Fruit fly (Drosophila melanogaster) whole organism, pupa: ENCODE measurements around the gene CG13634.

Experiments
- CG10348 ChIP-seq: fragments of 200-800 bp; sonication (Bioruptor generic); IDR thresholded peaks from 2 replicates; pipeline ENCODE4 v1.3.6; 2022; ENCODE audit warnings: missing biosample characterization, missing genetic modification characterization
- CG12605 ChIP-seq: fragments of 200-800 bp; sonication (Bioruptor generic); IDR thresholded peaks from 2 replicates; pipeline ENCODE4 v1.3.6; 2022; ENCODE audit warnings: missing biosample characterization, missing genetic modification characterization
- CG13204 ChIP-seq: fragments of 200-800 bp; sonication (Bioruptor generic); optimal IDR thresholded peaks from 2 replicates; lab custom pipeline; 2018; ENCODE audit warnings: missing biosample characterization, mild to moderate bottlenecking, missing genetic modification characterization, moderate library complexity
- CG14655 ChIP-seq: fragments of 200-800 bp; sonication (Bioruptor generic); optimal IDR thresholded peaks from 3 replicates; lab custom pipeline; 2017; ENCODE audit warnings: mild to moderate bottlenecking, missing biosample characterization, missing genetic modification reagents, missing genetic modification characterization
- CG15710 ChIP-seq: fragments of 200-800 bp; sonication (Bioruptor generic); optimal IDR thresholded peaks from 2 replicates; lab custom pipeline; 2018; ENCODE audit warnings: missing biosample characterization, mild to moderate bottlenecking, missing genetic modification characterization, moderate library complexity
- CG17806 ChIP-seq: fragments of 200-800 bp; sonication (Bioruptor generic); optimal IDR thresholded peaks from 2 replicates; lab custom pipeline; 2018; ENCODE audit warnings: missing biosample characterization, mild to moderate bottlenecking, missing genetic modification characterization, moderate library complexity
- CG32121 ChIP-seq: fragments of 200-800 bp; sonication (Bioruptor generic); IDR thresholded peaks from 2 replicates; pipeline ENCODE4 v1.3.6; 2022; ENCODE audit warnings: missing biosample characterization, missing genetic modification characterization
- CG34367 ChIP-seq: fragments of 200-800 bp; sonication (Bioruptor generic); optimal IDR thresholded peaks from 2 replicates; lab custom pipeline; 2018; ENCODE audit warnings: missing biosample characterization, mild to moderate bottlenecking, missing genetic modification characterization
- CG4496 ChIP-seq: fragments of 200-800 bp; sonication (Bioruptor generic); IDR thresholded peaks from 3 replicates; pipeline ENCODE4 v1.3.6; 2022; ENCODE audit warnings: missing biosample characterization, missing genetic modification characterization
- CG8159 ChIP-seq: fragments of 200-800 bp; sonication (Bioruptor generic); optimal IDR thresholded peaks from 3 replicates; lab custom pipeline; 2018; ENCODE audit warnings: missing biosample characterization, mild to moderate bottlenecking, missing genetic modification characterization, moderate library complexity
- CG8301 ChIP-seq: fragments of 200-800 bp; sonication (Bioruptor generic); optimal IDR thresholded peaks from 2 replicates; lab custom pipeline; 2018; ENCODE audit warnings: missing biosample characterization, mild to moderate bottlenecking, missing genetic modification characterization
- CG9948 ChIP-seq: fragments of 200-800 bp; sonication (Bioruptor generic); optimal IDR thresholded peaks from 2 replicates; lab custom pipeline; 2018; ENCODE audit warnings: missing biosample characterization, mild to moderate bottlenecking, missing genetic modification characterization, moderate library complexity
- D1 ChIP-seq: fragments of 200-800 bp; sonication (Bioruptor generic); optimal IDR thresholded peaks from 2 replicates; lab custom pipeline; 2018; ENCODE audit warnings: missing biosample characterization, mild to moderate bottlenecking, missing genetic modification characterization, moderate library complexity
- EcR ChIP-seq: fragments of 200-800 bp; sonication (Bioruptor generic); optimal IDR thresholded peaks from 3 replicates; lab custom pipeline; 2019; ENCODE audit warnings: missing biosample characterization, missing genetic modification characterization, mild to moderate bottlenecking, moderate library complexity, missing genetic modification reagents
- Ets98B ChIP-seq: fragments of 200-800 bp; sonication (Bioruptor generic); IDR thresholded peaks from 2 replicates; pipeline ENCODE4 v1.3.6; 2022; ENCODE audit warnings: missing biosample characterization, missing genetic modification characterization
- Pif1A ChIP-seq: fragments of 200-800 bp; sonication (Bioruptor generic); optimal IDR thresholded peaks from 3 replicates; lab custom pipeline; 2016; ENCODE audit warnings: missing biosample characterization, missing genetic modification characterization
- Pif1B ChIP-seq: fragments of 200-800 bp; sonication (Bioruptor generic); optimal IDR thresholded peaks from 3 replicates; lab custom pipeline; 2016; ENCODE audit warnings: missing biosample characterization, missing genetic modification characterization
- Snoo ChIP-seq: fragments of 200-800 bp; sonication (Bioruptor generic); optimal IDR thresholded peaks from 3 replicates; lab custom pipeline; 2017; ENCODE audit warnings: missing biosample characterization, mild to moderate bottlenecking, missing genetic modification characterization, inconsistent platforms
- fd96Ca ChIP-seq: fragments of 200-800 bp; sonication (Bioruptor generic); IDR thresholded peaks from 3 replicates; pipeline ENCODE4 v1.3.6; 2022; ENCODE audit warnings: missing biosample characterization, missing genetic modification characterization
- gl ChIP-seq: fragments of 200-800 bp; sonication (Bioruptor generic); optimal IDR thresholded peaks from 2 replicates; lab custom pipeline; 2018; ENCODE audit warnings: missing biosample characterization, mild to moderate bottlenecking, missing genetic modification characterization
- rn ChIP-seq: fragments of 200-800 bp; sonication (Bioruptor generic); IDR thresholded peaks from 2 replicates; pipeline ENCODE4 v1.3.6; 2022; ENCODE audit warnings: missing biosample characterization, missing genetic modification characterization

CG13634 gene

DNA sequence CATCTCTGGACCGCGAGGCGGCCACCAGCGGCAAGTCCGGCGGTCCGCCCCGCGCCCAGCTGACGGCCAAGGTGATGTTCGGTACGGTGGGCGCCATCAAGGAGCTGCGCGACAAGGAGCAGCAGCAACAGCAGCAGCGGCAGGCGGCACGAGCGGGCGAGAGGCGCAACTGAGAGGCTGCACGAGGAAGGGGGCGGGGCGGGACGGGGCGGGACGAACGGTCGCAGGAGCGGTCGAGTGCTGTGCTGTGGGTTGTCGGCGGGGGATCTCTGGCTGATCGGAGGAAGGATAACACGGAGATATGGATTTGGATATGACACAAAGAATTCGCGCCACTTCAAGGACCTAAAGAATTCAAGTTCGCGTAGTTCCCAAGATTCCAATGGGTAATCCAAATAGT lies 20.3 kb downstream of the CG13634 start:
- TF ChIP-seq CG13204 (GFP tag; lab: Kevin White, UChicago) (no peak), CG12605 (GFP tag; lab: Robert Waterston, UW) (no peak), D1 (tag; lab: Kevin White, UChicago) (no peak), Snoo (no peak), Ets98B (GFP tag; lab: Robert Waterston, UW) (no peak), CG4496 (GFP tag; lab: Robert Waterston, UW) (no peak), EcR (no peak), CG17806 (tag; lab: Kevin White, UChicago) (no peak)
- TF ChIP-seq, all 21 proteins: peak for 0

DNA sequence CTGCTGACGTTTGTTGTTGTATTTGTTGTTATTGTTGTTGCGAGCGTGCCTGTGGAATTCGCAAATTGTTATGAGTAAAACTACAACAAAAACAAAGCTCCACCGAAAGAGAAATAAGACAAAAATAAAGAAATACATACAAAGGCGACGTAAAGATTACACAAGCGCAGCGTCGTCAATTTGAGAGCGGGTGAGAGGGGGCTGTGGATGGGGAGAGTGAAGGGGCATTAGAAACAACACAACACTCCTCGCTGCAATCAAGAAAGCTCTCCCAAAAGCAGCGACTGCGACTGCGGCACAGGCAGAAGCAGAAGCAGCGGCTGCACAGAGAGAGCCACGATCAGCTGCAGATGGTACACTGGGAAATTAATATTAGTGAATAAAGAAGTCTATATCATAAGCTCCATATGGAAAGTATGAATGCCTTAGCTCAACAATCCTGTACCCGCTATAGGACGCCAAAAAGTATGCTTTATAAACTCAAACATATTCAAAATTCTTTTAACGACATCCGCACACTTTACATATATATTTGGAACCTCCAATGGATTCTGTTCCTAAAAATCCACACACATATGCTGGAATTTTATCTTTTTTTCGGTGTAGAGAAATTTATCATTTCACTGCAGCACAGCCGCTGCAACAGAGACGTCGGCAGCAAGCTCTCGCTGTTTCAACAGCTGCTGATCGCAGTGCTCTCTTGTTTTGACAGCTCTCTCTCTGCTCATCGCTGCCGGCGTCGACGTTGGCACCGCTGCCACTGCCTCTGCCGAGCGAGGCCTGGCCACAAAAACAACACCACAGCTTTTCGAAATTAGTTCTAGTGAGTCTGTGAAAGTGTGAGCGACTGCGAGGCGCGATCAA lies 21.2 kb downstream of the CG13634 start, which contains the start of gene CG13631:
Gene CG13631 (plus strand): TSS at position 814 of the 864 bp plus-strand sequence.
- TF ChIP-seq Ets98B (GFP tag; lab: Robert Waterston, UW) (peak; percentile 95), Snoo (peak; percentile 95), Pif1A (GFP tag; lab: Kevin White, UChicago) (peak; percentile 96), CG10348 (GFP tag; lab: Robert Waterston, UW) (peak; percentile 94), CG17806 (tag; lab: Kevin White, UChicago) (peak; percentile 88), CG9948 (peak; percentile 92), CG32121 (GFP tag; lab: Robert Waterston, UW) (peak; percentile 97), gl (tag; lab: Kevin White, UChicago) (peak; percentile 67), CG15710 (tag; lab: Kevin White, UChicago) (peak; percentile 86), fd96Ca (GFP tag; lab: Robert Waterston, UW) (peak; percentile 98), D1 (tag; lab: Kevin White, UChicago) (peak; percentile 63), Pif1B (peak; percentile 96), CG4496 (GFP tag; lab: Robert Waterston, UW) (peak; percentile 96), rn (GFP tag; lab: Robert Waterston, UW) (peak; percentile 93), CG34367 (tag; lab: Kevin White, UChicago) (peak; percentile 78), CG12605 (GFP tag; lab: Robert Waterston, UW) (peak; percentile 86), CG14655 (GFP tag; lab: Kevin White, UChicago) (peak; percentile 97), CG13204 (GFP tag; lab: Kevin White, UChicago) (no peak), CG8159 (tag; lab: Kevin White, UChicago) (peak; percentile 91), CG8301 (peak; percentile 97), EcR (no peak)

DNA sequence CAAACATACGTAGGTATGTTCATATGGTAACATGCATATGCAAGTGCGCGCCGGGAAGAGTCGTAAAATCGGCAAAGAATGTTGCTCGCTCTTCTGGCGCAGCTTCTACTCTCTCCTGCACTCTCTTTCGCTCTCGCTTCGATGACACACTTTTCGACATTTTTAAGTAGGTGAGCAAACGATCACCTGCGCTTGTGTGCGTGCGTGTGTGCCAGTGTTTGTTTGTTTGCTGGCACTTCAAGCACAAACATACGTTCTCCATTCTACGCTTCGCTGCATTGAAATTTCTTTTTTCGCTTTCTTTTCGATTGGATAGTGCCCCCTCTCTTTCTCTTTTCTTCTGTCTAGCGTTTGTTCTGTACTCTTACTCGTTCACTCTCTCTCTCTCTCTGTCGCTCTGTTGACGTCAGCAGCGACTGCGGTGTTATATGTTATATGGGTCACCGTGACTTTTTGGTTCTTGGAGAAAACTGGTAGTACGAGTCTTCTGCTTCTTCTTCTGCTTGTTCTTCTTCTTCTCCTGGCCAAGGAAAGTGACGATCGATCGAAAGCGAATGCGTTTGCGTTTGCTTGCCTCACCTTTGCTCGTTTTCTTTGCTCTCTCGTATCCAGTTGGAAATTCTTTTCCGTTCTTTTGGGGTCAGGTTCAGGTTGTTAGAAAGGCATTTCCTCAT lies 22.1 kb downstream of the CG13634 start:
- TF ChIP-seq Ets98B (GFP tag; lab: Robert Waterston, UW) (no peak; the same call in none of the 2 replicates), CG12605 (GFP tag; lab: Robert Waterston, UW) (no peak), fd96Ca (GFP tag; lab: Robert Waterston, UW) (0 out of 3 replicates have a peak, but pooled peaks have one; percentile 27), CG10348 (GFP tag; lab: Robert Waterston, UW) (no peak), D1 (tag; lab: Kevin White, UChicago) (no peak), EcR (no peak), CG9948 (no peak), gl (tag; lab: Kevin White, UChicago) (no peak), CG13204 (GFP tag; lab: Kevin White, UChicago) (no peak), rn (GFP tag; lab: Robert Waterston, UW) (no peak), CG14655 (GFP tag; lab: Kevin White, UChicago) (peak; percentile 62), CG8301 (peak; percentile 48), Pif1B (no peak), CG32121 (GFP tag; lab: Robert Waterston, UW) (0 out of 2 replicates have a peak, but pooled peaks have one; percentile 3), Pif1A (GFP tag; lab: Kevin White, UChicago) (no peak), CG4496 (GFP tag; lab: Robert Waterston, UW) (peak; percentile 42; the same call in 1 of the 3 replicates), CG15710 (tag; lab: Kevin White, UChicago) (no peak), CG34367 (tag; lab: Kevin White, UChicago) (no peak), CG8159 (tag; lab: Kevin White, UChicago) (no peak), Snoo (peak; percentile 67)
- TF ChIP-seq, all 21 proteins: peak for 6

DNA sequence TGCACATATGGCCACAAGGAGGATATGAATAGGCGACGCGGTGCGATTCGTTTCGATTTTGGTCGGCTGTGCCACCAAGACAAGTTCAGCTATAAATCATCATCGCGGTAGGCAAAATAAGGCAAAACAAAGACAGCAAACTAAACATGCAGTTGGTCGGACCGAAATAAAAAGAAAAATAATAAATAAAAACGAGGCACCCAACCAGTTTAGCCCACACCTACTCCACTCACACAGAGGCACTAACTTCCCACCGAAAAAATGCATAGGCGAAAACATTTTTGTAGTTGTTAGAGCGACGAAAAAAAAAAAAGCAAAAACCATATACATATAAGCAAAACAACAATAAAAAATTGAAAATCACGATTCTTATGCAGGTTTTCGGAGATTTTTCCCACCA lies 23.3 kb downstream of the CG13634 start:
- TF ChIP-seq fd96Ca (GFP tag; lab: Robert Waterston, UW) (peak; percentile 11; the same call in 1 of the 3 replicates), CG32121 (GFP tag; lab: Robert Waterston, UW) (0 out of 2 replicates have a peak, but pooled peaks have one; percentile 15), CG4496 (GFP tag; lab: Robert Waterston, UW) (0 out of 3 replicates have a peak, but pooled peaks have one; percentile 38), Ets98B (GFP tag; lab: Robert Waterston, UW) (peak; percentile 20; the same call in 1 of the 2 replicates), CG8159 (tag; lab: Kevin White, UChicago) (no peak), D1 (tag; lab: Kevin White, UChicago) (no peak)

DNA sequence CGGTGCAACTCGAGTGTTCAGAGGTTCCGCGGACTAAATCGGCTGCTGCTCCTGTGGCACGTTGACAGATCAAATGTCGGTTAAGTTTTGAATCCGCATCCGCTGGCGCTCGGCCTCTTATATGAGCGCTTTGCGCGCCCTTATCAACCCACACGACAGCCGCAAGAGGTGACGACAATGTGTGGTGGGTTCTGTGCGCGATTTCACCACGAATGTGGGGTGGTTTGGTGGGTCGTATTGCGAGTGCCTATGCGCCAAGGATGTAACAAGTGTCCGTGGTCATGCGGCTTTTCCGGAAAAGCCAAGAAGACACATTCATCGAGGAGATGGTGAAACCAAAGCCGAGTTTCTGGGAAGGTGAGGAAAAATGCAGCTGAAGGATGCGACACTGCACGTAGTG lies 25.0 kb downstream of the CG13634 start, which contains the start of gene AstA:
Gene AstA (minus strand): TSS at position 101 of the 400 bp plus-strand sequence.
- TF ChIP-seq CG14655 (GFP tag; lab: Kevin White, UChicago), result no peak
- TF ChIP-seq CG12605 (GFP tag; lab: Robert Waterston, UW), result no peak
- TF ChIP-seq gl (tag; lab: Kevin White, UChicago), result no peak
- no peak for TF ChIP-seq Ets98B (GFP tag; lab: Robert Waterston, UW)
- no peak for TF ChIP-seq Snoo
- no peak for TF ChIP-seq CG8159 (tag; lab: Kevin White, UChicago)
- no peak for TF ChIP-seq CG32121 (GFP tag; lab: Robert Waterston, UW)
- no peak for TF ChIP-seq CG4496 (GFP tag; lab: Robert Waterston, UW)
- TF ChIP-seq CG10348 (GFP tag; lab: Robert Waterston, UW), result no peak
